Fruit fly (Drosophila melanogaster) Kc167 (cell line): ENCODE data around the gene eIF3a.

Source experiments
- Myc ChIP-seq: fragments of >200 bp; optimal IDR thresholded peaks from 2 replicates; lab custom pipeline; 2017; ENCODE audit warnings: missing external identifiers
- Sin3A ChIP-seq: fragments of >200 bp; optimal IDR thresholded peaks from 2 replicates; lab custom pipeline; 2018; ENCODE audit warnings: missing external identifiers
- h ChIP-seq: fragments of >200 bp; optimal IDR thresholded peaks from 3 replicates; lab custom pipeline; 2018; ENCODE audit warnings: missing external identifiers
- insv ChIP-seq: fragments of >200 bp; optimal IDR thresholded peaks from 3 replicates; lab custom pipeline; 2018; ENCODE audit warnings: missing external identifiers
- psq ChIP-seq: fragments of >200 bp; optimal IDR thresholded peaks from 2 replicates; lab custom pipeline; 2017; ENCODE audit warnings: missing external identifiers
- ttk ChIP-seq: sonication (Bioruptor generic); optimal IDR thresholded peaks from 2 replicates; lab custom pipeline; 2017; ENCODE audit warnings: missing external identifiers

Gene eIF3a

DNA sequence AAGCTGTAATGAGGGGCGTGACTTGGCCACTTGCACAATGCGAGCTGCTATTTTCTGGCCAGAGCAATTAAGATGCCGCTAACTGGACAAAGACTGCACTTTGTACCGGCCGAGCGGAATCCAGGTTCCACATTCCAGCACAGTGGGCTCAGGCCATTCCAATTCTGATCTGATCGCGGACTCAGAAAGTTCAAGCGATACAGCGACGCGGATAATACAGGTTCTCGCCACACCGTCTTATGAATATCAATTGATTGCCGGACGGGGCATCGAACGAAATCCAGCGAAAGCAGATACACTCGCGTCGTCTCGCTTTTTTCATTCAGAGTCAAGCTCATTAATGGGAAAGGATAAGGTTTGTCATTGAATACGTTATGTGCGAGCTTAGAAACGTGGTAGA lies 35.2 kb upstream of the eIF3a start:
- TF ChIP-seq psq (lab: Kevin White, UChicago) (no peak), ttk (lab: Kevin White, UChicago) (no peak), h (lab: Kevin White, UChicago) (no peak), insv (lab: Kevin White, UChicago) (no peak), Sin3A (lab: Kevin White, UChicago) (no peak), Myc (lab: Kevin White, UChicago) (no peak)

DNA sequence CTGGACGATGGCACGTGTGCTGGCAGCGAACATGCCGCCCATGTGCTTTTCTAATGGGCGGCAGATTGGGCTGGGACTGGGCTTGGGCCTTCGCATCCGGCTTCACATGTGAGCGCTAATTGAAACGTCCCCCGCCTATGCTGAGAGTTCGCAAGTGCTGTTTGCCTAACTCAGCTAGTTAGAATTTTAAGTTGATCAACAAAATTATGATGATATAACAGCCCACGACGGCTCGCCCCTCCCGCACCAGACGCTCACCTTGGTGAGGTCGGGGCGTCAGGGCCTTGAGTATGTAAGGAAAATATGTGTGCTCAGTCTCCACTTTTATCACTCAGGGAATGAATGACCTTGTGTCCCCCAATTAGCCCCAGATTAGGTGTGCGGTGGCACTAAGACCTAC lies 33.2 kb upstream of the eIF3a start:
- TF ChIP-seq h (lab: Kevin White, UChicago) (no peak), Myc (lab: Kevin White, UChicago) (no peak), Sin3A (lab: Kevin White, UChicago) (no peak), ttk (lab: Kevin White, UChicago) (no peak), insv (lab: Kevin White, UChicago) (no peak), psq (lab: Kevin White, UChicago) (no peak)

- no peak for TF ChIP-seq Sin3A (lab: Kevin White, UChicago)
- TF ChIP-seq psq (lab: Kevin White, UChicago) = no peak
- no peak for TF ChIP-seq Myc (lab: Kevin White, UChicago)
- no peak for TF ChIP-seq ttk (lab: Kevin White, UChicago)
- no peak for TF ChIP-seq insv (lab: Kevin White, UChicago)
- TF ChIP-seq h (lab: Kevin White, UChicago) = no peak
Measured at dm6 chr3R:4462783-4463182, 29.1 kb upstream of the eIF3a start, which contains the start of gene CG31522. Gene CG31522, minus strand, starts transcription at chr3R:4462883.

DNA sequence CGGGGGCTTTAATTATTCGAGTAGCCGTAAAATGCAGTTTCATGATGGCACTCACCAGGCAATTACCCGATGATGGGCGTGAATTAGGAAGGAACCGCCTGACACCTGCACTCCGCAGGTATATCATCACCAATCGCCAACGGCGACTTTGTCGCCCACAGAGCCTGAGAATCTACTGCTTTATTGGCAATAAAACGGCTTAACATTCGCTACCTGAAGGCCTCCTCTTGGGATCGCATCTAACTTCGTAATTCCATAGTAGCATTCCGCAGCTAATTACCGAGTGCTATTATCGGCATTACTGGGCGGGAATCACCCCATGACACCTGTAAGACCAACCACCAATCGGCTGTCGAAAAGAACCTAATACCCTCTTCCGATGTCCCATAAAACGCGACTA lies 24.6 kb upstream of the eIF3a start:
- TF ChIP-seq Sin3A (lab: Kevin White, UChicago) (no peak), psq (lab: Kevin White, UChicago) (no peak), h (lab: Kevin White, UChicago) (no peak)

- no peak for TF ChIP-seq insv (lab: Kevin White, UChicago)
- TF ChIP-seq h (lab: Kevin White, UChicago) = no peak
- TF ChIP-seq Sin3A (lab: Kevin White, UChicago) = no peak
- TF ChIP-seq Myc (lab: Kevin White, UChicago) = no peak
- no peak for TF ChIP-seq psq (lab: Kevin White, UChicago)
- no peak for TF ChIP-seq ttk (lab: Kevin White, UChicago)
Measured at dm6 chr3R:4457625-4458024, 23.9 kb upstream of the eIF3a start.

dm6 chr3R:4453213-4453956 lies 19.7 kb upstream of the eIF3a start:
- no peak for TF ChIP-seq ttk (lab: Kevin White, UChicago)
- TF ChIP-seq insv (lab: Kevin White, UChicago) = peak; percentile 10
- peak; percentile 54 for TF ChIP-seq h (lab: Kevin White, UChicago)

dm6 chr3R:4452345-4453044 lies 18.8 kb upstream of the eIF3a start:
- TF ChIP-seq psq (lab: Kevin White, UChicago) (no peak), ttk (lab: Kevin White, UChicago) (no peak), Sin3A (lab: Kevin White, UChicago) (no peak), insv (lab: Kevin White, UChicago) (no peak), h (lab: Kevin White, UChicago) (no peak), Myc (lab: Kevin White, UChicago) (no peak)

- TF ChIP-seq Sin3A (lab: Kevin White, UChicago) (no peak), Myc (lab: Kevin White, UChicago) (no peak), h (lab: Kevin White, UChicago) (no peak), ttk (lab: Kevin White, UChicago) (no peak), insv (lab: Kevin White, UChicago) (no peak), psq (lab: Kevin White, UChicago) (no peak)
Measured at dm6 chr3R:4450721-4451120, 17.0 kb upstream of the eIF3a start.

DNA sequence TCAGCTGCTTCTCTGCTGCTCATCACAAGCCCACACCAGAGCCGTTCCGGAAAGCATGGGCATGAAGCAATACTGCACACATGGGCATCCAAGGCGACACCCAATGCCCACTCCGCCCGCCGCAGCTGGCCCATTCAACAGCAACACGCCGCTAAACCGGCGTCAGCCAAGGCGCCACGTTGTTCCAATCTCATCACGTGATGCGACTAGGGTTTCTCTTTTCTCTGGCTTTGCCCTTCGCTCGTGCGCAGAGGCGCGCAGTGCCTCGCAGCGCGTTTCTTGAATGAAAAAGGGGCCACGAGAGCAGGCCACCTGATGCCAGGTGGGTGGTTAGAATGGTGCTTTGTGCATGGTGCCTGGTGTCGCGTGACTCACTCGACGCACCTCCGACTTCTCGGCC lies 15.6 kb upstream of the eIF3a start:
- TF ChIP-seq Myc (lab: Kevin White, UChicago) (no peak), h (lab: Kevin White, UChicago) (no peak), Sin3A (lab: Kevin White, UChicago) (no peak), psq (lab: Kevin White, UChicago) (no peak), insv (lab: Kevin White, UChicago) (no peak), ttk (lab: Kevin White, UChicago) (no peak)

DNA sequence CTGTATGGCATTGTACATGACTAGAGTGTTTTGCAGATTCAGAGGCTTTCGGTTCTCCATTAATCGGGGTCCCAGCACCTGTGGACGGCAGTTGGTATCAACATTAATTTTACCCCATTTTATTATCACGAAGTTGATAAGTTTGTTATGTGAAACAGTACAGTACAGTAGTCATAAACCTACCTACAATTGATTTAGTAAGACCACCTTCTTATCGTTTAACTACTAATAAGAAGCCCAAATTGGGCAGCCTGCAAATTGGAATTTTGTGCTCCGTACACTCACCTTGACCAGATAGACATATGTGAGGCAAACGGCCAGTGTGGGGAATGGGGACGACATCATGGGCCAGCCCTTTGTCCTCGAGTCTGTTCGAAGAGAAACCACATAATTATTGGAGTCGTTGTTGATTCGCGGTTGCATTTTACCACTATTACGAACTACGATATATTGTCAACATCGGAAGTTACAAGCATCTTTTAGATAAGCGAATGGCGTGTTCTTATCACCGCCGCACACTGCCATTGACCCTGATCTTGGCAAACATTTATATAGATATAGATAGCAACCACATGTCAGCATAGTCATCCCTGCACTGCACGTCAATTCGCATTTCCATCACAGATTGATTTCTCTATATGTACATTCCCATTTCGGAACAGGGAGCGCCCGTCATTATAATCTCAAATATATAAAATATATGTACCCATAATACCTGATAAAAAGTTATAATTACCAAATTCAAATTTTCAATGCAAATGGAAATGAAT lies 12.9 kb upstream of the eIF3a start:
- TF ChIP-seq psq (lab: Kevin White, UChicago) (no peak), ttk (lab: Kevin White, UChicago) (no peak), Sin3A (lab: Kevin White, UChicago) (no peak), Myc (lab: Kevin White, UChicago) (no peak), h (lab: Kevin White, UChicago) (no peak), insv (lab: Kevin White, UChicago) (no peak)

DNA sequence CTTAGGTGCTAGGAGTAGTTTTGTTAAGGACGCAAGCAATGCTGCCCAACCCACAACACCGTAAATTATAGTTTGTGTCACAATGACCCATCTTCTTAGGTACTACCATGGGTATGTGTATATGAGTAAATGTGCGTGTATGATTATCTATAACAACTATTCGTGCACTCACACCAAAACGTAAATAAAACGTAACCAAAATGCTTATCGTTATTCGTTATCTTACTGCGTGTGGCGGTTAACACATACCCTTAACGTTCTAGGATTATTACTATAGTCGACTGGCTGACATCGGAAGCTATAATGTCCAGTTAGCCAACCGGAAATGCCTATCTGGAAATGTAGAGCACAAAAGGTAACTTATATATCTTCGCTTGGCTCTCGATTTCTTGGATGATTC lies 11.4 kb upstream of the eIF3a start:
- no peak for TF ChIP-seq Myc (lab: Kevin White, UChicago)
- no peak for TF ChIP-seq insv (lab: Kevin White, UChicago)
- TF ChIP-seq h (lab: Kevin White, UChicago) = no peak
- no peak for TF ChIP-seq Sin3A (lab: Kevin White, UChicago)
- no peak for TF ChIP-seq ttk (lab: Kevin White, UChicago)
